Worm (Caenorhabditis elegans): ENCODE measurements around the gene pccb-1.

Gene pccb-1

DNA sequence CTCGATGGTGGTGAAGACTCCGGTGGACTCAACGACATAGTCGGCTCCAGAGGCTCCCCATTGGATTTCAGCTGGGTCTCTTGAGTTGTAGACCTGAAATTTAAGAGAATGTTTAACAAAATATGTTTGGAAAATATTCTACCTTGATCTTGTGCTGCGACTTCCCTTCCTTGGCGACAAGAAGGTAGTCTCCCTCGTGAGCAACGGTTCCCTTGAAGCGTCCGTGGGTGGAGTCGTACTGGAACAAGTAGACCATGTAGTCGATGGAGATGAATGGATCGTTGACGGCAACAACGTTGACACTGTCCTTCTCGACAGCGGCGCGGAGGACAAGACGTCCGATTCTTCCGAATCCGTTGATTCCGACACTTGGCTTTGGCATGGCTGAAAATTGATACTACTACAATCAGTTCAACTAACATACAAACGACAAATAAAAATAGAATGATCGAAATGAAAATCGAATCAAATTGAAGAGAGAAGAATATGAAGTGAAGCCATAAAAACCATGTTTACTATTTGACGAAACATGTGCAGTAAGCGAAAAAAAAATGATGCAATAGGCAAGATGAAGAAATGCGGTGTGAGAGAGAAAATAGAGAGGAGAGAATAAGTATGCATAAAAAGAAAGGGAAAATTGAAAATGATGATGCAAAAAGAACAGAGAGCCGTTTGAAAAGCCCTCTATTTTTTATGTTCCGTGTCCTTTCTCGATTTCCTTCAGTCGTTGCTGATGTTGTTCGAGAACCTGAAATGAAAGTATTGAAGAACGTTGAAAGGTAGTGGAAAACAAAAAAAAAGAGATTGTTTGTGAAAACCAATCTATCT, 25.2 kb downstream of the pccb-1 start, which contains the start of gene gpd-2:
Gene gpd-2, minus strand, starts transcription at position 384 of the 828 bp plus-strand sequence.
- no peak for TF ChIP-seq unc-62 (GFP tag; optimal IDR thresholded peaks at IDR 0.05)

- no peak for TF ChIP-seq unc-62 (GFP tag; optimal IDR thresholded peaks at IDR 0.05)
Observed at ce11 chrX:3115134-3116032, 26.0 kb downstream of the pccb-1 start.

DNA sequence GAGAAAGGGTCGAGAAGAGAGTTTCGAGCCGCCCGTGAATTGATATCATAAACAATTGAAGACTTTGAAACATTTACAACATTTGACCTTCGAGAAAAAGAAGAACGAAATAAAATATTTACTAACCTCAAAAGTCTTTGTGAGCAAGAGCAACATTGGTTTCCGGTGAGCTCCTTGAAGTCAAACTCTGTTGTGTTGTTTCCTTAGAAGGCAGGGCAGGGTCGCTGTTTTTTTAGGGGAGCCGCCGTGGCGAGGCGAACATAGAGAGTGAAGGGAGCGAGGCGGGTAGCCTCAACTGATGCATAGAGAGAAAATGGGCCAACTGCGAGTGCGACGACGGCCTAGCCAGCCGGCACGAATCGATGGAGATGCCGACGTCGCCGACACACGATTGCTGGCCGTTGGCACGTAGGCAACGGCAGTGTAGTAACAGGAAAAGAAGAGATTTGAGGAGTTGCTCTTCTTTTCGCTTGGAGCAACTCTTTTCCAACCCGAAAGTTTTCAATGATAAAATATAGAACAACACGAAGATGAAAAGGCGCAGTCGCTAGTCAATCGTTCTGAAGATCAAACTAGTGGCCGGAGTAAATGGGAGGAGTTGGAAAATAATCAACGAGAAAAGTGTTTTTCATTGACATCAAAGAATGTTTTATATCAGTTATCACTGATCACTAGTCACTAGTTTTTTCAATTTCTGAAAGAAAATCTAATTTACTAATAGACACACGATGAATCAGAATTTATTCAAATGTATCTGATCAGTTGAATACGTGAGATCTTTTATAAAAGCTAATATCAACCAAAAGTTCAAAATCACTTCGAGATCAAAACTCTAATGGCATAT, 26.9 kb downstream of the pccb-1 start, which contains the start of gene mai-1:
Gene mai-1, minus strand, starts transcription at position 557 of the 844 bp plus-strand sequence.
- no peak for TF ChIP-seq unc-62 (GFP tag; optimal IDR thresholded peaks at IDR 0.05)

- no peak for TF ChIP-seq unc-62 (GFP tag; optimal IDR thresholded peaks at IDR 0.05)
Observed at ce11 chrX:3117204-3117603, 27.9 kb downstream of the pccb-1 start.

DNA sequence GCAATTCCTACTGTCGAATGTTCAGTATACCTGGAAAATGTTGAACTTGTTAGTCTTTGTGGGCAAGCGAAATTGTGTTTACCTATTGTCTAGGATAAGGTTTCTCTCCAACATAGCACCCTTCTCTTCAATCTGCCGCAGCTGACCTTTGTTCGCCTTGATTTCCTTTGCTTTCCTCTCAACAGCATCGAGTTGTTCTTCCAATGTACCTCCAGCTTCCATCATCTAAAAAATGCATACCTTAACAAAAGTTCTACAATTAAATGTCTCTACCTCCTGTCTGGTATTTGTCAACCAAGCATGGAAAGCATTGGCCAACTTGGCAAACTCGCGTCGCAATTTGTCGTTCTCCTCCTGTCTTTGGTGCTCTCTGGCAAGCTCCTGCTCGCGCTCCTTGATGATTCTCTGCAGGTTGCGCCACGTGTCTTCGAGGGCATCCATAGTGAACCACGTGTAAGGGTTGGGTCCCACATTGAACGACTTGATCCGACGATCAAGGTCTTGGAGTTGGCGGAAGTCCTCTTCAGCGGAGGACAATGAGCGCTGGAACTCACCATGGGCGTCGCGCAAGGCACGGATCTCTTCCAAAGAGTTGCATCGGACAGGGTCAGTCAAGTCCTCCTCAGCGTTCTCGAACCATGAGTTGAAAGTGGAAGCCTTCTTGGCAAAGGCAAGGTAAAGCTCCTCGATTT, 29.4 kb downstream of the pccb-1 start:
- no peak for TF ChIP-seq unc-62 (GFP tag; optimal IDR thresholded peaks at IDR 0.05)

DNA sequence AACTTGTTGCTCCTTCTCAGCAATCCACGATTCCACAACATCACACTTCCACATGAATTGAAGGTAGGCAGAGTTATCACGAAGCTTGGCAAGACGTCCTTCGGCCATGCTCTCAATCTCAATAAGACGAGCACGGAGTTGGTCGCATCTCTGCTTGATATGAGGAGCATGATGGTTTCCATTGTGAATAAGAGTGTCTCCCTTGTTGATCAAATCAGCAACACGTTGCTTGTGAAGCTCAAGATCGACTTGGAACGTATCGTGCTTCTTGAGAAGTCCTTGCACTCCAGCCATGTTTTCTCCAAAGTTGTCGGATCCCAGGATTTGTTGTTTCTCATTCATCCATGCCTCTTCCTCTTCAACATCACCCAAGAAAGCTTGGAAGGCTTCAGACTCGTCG, 30.3 kb downstream of the pccb-1 start:
- TF ChIP-seq unc-62 (GFP tag; optimal IDR thresholded peaks at IDR 0.05): no peak

DNA sequence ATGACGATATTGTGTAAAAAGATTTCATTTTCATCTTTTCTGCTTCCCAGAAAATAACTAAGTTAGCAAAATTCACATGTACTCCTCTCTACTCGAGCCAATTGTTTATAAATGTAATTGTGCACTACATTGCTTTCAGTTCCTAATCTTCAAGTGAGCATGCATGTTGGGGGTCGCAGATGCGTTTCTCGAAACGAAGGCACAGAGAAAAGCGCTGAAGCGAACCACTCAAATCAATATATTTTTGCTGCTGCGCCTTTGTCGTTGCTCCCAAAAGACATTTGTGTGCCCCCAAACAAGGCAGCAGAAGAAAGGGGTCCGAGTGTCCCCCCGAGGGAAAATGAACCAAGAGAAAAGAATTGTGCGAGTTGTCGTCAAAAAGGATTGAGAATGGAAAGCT, 36.9 kb downstream of the pccb-1 start:
- TF ChIP-seq unc-62 (GFP tag; optimal IDR thresholded peaks at IDR 0.05): no peak

- no peak for TF ChIP-seq unc-62 (GFP tag; optimal IDR thresholded peaks at IDR 0.05)
Observed at ce11 chrX:3126979-3127378, 37.6 kb downstream of the pccb-1 start, which contains the start of gene spc-1. Gene spc-1 (minus strand): TSS chrX:3127079.

DNA sequence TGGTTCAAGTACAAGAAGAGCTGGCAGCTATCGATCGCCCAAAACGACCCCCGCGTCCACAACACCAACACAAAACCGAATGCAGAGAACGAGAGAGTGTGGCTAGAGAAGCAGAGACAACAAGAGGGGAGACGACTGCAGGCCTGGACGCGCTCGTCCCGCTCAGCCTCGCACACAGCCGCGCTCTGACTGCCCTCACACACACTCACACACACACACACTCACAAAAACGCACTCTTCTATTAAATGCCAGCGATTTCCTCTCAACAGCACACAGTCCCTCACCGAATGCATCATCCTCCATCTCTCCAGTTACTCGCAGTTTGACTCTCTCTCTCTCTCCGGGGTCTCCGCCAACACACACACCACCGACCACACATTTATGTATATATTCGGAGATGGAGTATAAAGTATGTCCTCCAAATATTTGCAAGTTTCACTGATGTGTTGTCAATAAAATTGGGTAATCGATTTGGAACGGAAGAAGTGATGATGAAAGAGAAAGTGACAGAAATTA, 38.3 kb downstream of the pccb-1 start:
- TF ChIP-seq unc-62 (GFP tag; optimal IDR thresholded peaks at IDR 0.05): no peak

DNA sequence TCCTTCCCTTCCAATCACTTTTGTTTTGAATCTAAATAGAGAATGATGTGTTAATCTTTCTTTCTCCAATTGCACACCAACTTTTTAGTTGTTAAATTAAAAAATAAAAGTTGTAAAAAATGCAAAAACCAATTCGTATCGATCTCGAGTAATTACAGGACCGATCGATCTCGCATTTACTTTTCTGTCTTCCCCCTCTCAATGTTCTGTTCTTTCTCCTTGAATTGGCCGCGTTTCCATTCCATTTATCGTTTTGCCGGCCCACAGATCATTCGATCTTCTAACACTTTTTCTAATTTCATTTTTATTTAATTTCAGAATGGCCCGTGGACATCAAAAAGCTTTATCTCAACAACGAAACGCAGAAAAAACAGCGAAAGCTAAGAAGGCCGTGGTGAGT, 45.8 kb downstream of the pccb-1 start, which contains the start of gene K10B3.1:
Gene K10B3.1, plus strand, starts transcription at position 301 of the 400 bp plus-strand sequence.
- no peak for TF ChIP-seq unc-62 (GFP tag; optimal IDR thresholded peaks at IDR 0.05)

DNA sequence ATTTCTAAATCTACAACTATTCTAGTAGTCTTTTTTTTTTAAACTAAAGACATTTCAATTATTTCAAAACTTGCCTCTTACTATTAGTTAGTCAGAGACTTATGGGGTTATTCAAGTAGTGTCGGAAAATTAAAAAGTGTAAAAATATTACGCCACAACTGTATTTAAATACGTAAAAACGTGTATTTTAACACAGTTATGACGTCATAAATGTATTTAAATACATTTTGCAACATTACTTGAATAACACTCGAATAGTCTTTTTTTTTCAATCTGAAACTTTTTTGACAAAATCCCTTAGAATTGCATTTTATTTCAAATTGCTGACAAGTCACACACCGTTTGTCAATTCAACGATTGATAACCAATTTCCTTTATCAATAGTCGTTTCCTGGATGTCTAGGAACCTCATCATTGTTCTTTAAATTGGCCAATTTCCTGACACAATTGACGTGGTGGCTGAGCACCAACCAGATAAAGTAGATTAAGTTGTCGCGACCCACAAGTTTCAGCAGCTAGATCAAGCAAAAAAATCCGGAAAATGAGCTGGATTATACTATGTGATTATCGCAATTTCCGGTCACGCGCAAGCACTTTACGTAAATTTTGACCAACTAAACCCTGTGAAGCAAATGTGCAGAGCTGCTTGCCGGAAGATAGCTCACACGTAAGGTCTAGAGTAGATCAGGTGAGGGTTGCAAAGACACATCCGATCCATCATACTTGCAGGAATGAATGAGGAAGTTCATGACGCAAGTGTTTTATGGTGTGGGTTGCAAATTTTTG, 50.4 kb downstream of the pccb-1 start:
- no peak for TF ChIP-seq unc-62 (GFP tag; optimal IDR thresholded peaks at IDR 0.05)

- TF ChIP-seq unc-62 (GFP tag; optimal IDR thresholded peaks at IDR 0.05): no peak
Observed at ce11 chrX:3141704-3142103, 52.4 kb downstream of the pccb-1 start.

All from whole organism, dauer.